Worm (Caenorhabditis elegans) whole organism, L2 larva: ENCODE data around the gene K08C7.7.

Experiments used
- F13H6.1 ChIP-seq: sonication (generic microtip); optimal IDR thresholded peaks from 2 replicates; lab custom pipeline; 2016; ENCODE audit warnings: missing genetic modification characterization, missing compliant biosample characterization
- R02D3.7 ChIP-seq: fragments of 150-350 bp; optimal IDR thresholded peaks from 2 replicates; lab custom pipeline; 2014; ENCODE audit warnings: missing biosample characterization, missing genetic modification characterization
- elt-3 ChIP-seq: sonication (generic microtip); optimal IDR thresholded peaks from 2 replicates; lab custom pipeline; 2017; ENCODE audit warnings: missing biosample characterization, missing genetic modification characterization
- mdl-1 ChIP-seq, 2 experiments: fragments of 150-350 bp in 1 of 2; sonication (generic microtip) in 1 of 2; optimal IDR thresholded peaks; 2 replicates each; lab custom pipeline; 2017; ENCODE audit warnings: missing biosample characterization in 2 of 2, missing genetic modification characterization in 2 of 2
- nhr-237 ChIP-seq: fragments of 150-350 bp; optimal IDR thresholded peaks from 2 replicates; lab custom pipeline; 2014; ENCODE audit warnings: missing biosample characterization, missing genetic modification characterization

DNA sequence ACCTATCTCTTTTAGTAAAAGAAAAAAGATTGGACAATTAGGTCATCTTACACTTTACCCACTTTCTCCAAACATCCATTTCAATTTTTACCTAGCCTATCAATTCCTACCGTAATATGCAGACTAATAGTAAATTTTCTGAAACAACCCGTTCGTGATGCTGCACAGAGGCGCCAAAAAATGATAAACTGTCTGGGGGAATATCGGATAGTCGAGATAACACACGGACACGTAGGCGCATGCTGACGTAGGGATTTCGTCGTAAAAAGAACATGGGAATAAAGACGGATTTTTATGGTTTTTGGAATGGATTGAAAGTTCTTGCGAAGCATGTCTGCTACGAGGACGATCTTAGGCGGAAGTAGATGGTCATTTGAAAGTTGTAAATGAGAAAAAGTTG is 47.9 kb upstream of the K08C7.7 start:
- TF ChIP-seq R02D3.7 (tag; lab: Kevin White, UChicago), result no peak
- TF ChIP-seq F13H6.1 (tag; lab: Kevin White, UChicago), result no peak
- TF ChIP-seq elt-3 (tag; lab: Kevin White, UChicago), result no peak
- TF ChIP-seq mdl-1 (tag; optimal IDR thresholded peaks at IDR 0.05; lab: Kevin White, UChicago), result no peak
- TF ChIP-seq nhr-237, result no peak
